Fruit fly (Drosophila melanogaster) S2 (cell line): ENCODE data around the gene S-Lap4.
A peak's percentile ranks its signal among the peaks of the same experiment; 100 is the strongest.

Experiments used
- CG8478 ChIP-seq: fragments of >200 bp; optimal IDR thresholded peaks from 2 replicates; lab custom pipeline; 2018
- CTCF ChIP-seq, 2 experiments: fragments of >200 bp; optimal IDR thresholded peaks; 2 replicates each; lab custom pipeline; 2018

S-Lap4 gene

DNA sequence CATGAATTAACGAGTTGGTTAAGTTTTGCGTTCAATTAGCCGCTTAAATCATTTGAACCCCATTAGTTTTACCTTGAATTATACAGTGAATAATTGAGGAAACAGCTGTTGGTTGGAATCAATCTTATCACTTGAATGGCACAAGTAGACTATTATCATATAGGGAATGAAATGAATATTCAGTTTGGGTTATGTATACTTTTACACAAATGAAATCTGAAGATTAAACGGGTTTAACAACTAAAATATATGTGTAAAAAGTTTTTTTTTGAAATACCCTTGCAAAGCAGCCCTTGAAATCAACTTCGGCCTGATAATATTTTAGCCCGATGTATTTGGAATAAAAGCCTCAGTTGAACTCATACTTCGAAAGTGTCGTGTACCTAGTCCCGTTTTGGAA lies at the start of gene S-Lap4:
TSS of gene S-Lap4 (plus strand) at position 301 of the 400 bp plus-strand sequence.
- TF ChIP-seq CTCF (optimal IDR thresholded peaks at IDR 0.05; lab: Kevin White, UChicago) (no peak), CG8478 (lab: Kevin White, UChicago) (no peak)

DNA sequence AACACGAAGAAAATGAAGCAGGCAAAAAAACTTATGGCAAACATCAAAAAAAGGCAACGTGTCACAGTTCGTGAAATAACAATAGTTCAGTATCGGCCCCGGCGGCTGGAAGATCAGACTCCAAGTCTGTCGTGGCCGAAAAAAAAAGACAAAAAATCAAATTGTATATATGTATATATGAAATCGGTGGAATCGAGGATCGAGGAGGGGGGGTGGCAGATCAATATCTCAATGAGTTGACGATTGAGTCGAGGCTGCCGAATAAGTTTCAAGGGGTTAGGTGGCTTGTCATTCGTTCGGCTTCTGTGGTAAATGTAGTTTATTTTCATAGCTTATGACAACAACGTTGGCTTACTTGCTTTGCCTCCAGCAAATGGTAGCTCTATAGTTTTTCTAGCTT lies 48.2 kb upstream of the S-Lap4 start:
- TF ChIP-seq CTCF (optimal IDR thresholded peaks at IDR 0.05; lab: Kevin White, UChicago): no peak

DNA sequence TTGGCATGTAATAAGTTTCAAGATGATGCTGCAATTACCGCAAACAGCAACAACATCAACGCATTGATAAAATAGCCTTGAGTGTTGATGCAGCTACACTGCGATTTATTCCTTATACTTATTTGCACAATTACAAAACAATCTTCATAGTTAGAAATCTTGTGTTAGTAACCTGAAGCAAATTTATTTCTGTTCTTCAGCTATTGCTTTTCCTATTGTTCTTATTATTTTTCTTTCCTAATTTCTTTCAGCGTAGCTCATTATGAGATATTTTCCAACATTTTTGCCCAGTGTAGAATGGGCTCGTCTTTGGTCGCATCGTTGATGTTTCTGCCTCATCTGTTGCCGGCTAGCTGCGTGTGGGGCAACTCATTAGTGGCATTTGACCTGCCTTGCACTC lies 46.7 kb upstream of the S-Lap4 start:
- TF ChIP-seq CTCF (optimal IDR thresholded peaks at IDR 0.05; lab: Kevin White, UChicago) (no peak), CG8478 (lab: Kevin White, UChicago) (no peak)

DNA sequence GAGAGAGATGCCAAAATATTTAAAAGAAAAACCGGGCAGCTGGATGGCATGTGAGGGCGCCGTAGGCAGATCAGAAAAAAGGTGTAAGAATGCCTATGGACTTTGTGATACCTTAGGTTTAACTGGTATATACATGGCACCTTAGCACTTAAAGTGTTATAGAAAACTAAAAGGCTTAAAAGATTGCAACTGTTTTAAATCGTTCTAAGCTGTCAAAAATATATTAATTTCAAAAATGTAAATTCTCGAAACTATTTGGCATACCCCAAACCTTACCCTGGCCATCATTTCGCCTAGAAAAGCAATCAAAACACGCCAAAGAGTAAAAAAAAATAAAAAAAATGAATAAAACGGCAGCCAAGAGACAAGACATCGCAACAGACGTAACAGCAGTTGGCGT lies 43.7 kb upstream of the S-Lap4 start:
- no peak for TF ChIP-seq CG8478 (lab: Kevin White, UChicago)
- TF ChIP-seq CTCF (optimal IDR thresholded peaks at IDR 0.05; lab: Kevin White, UChicago): no peak

DNA sequence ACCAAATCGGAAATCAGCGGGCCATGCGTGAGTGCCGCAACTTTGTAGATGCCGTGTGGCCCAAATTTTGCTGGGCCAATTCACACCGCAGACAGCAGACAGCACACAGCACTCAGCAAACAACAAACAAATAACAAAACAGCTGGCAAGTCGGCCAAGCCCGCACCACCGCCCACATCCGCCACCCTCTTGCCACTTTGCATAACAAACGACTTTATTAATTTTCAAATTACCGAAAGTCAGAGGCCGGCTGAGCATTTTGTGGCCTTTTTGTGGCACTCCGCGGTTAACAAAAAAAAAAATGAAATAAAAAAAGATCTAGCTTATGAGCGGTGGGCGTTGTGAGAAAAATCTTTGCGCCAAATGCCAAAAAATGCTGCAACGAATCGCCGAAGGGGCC lies 40.9 kb upstream of the S-Lap4 start:
- TF ChIP-seq CTCF (optimal IDR thresholded peaks at IDR 0.05; lab: Kevin White, UChicago) (no peak), CG8478 (lab: Kevin White, UChicago) (no peak)

dm6 chr3L:10459076-10459475 lies 31.6 kb upstream of the S-Lap4 start:
- no peak for TF ChIP-seq CG8478 (lab: Kevin White, UChicago)
- no peak for TF ChIP-seq CTCF (optimal IDR thresholded peaks at IDR 0.05; lab: Kevin White, UChicago)

- TF ChIP-seq CTCF (optimal IDR thresholded peaks at IDR 0.05; lab: Kevin White, UChicago) (peak in 1 of 2 experiments; percentile 38), CG8478 (lab: Kevin White, UChicago) (no peak)
Measured at dm6 chr3L:10463051-10463866, 27.4 kb upstream of the S-Lap4 start, which contains the start of the genes Gem3 and CG32061. Gem3 (minus strand) TSS chr3L:10463101. CG32061 (plus strand) TSS chr3L:10463816.

DNA sequence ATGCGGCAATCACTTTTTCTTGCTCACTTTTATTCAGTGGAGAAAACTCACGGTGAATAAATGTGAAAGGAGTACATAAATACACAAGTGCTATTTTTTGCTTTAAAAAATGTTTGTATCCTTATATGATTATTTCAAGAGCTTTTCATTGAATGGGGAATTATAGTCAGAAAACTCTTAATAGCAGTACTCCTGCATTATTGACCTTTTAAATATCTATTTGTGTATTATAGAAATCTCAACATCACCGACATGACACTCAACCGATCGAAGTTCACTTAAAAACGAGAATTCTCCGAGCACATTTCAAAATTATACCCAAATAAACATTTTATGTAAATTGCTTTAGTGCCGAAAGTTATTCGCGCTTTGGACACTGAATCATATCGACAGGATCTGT lies 25.8 kb upstream of the S-Lap4 start, which contains the start of gene S-Lap3:
TSS of gene S-Lap3 (plus strand) at position 301 of the 400 bp plus-strand sequence.
- no peak for TF ChIP-seq CG8478 (lab: Kevin White, UChicago)
- TF ChIP-seq CTCF (optimal IDR thresholded peaks at IDR 0.05; lab: Kevin White, UChicago): no peak

DNA sequence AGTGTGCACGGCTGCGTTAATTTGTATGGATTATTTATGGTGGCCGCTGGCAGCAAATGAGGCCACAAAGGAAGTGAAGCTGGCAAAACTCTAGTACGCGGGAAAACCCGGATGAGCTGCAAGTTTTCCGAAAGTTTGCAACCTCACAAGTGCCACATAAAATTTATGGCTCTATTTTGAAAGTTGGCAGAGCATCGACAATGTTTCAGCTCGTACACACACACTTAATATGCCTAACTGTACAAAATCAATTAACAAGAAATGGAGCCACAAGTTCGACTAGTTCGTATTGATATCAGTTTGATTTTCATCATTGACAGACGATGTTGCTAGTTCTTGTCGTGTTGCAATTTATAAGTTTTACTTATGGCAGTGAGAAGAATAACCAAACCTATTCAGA lies 12.4 kb upstream of the S-Lap4 start, which contains the start of gene CG46430:
TSS of gene CG46430 (plus strand) at position 301 of the 400 bp plus-strand sequence.
- TF ChIP-seq CG8478 (lab: Kevin White, UChicago) (no peak), CTCF (optimal IDR thresholded peaks at IDR 0.05; lab: Kevin White, UChicago) (no peak)

DNA sequence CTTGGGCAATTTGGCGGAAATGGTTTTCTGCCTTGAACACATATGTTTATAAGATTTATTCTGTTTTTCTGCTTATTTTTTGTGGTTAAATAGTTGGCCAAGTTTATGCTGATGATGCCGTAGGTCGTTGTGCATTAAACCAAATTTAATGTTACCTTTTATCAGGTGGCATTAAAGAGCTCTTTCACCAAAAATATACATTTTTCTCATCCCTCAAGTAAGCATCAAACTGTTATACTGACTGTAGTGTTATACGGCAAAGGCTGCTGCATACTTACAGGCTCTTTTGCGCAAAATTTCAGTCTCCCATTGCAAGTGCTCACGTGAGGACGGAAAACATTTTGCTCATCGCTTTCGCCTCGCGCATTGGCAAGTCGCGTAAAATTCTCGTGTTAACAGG lies 9.5 kb upstream of the S-Lap4 start, which contains the start of gene Rbfox1:
TSS of gene Rbfox1 (plus strand) at position 301 of the 400 bp plus-strand sequence.
- TF ChIP-seq CG8478 (lab: Kevin White, UChicago): no peak
- no peak for TF ChIP-seq CTCF (optimal IDR thresholded peaks at IDR 0.05; lab: Kevin White, UChicago)

DNA sequence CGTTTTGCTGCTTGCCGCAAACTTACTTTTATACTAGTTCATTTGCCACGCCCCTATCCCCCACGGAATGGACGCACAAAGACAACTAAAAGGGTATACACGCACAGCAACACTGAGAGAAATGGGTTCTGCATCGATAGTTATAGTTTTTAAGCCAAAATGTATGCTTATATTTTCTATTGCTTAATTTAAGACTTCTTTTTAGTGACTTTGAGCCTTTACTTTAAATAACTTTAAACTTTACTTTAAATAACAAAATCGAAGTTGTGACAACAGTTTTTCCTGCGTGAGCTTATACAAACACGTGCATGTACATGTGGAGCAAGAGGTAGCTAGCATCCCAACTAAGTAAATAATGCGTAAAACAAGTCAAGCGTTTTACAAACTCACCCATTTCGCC lies 8.2 kb upstream of the S-Lap4 start:
- TF ChIP-seq CTCF (optimal IDR thresholded peaks at IDR 0.05; lab: Kevin White, UChicago) (no peak), CG8478 (lab: Kevin White, UChicago) (no peak)

DNA sequence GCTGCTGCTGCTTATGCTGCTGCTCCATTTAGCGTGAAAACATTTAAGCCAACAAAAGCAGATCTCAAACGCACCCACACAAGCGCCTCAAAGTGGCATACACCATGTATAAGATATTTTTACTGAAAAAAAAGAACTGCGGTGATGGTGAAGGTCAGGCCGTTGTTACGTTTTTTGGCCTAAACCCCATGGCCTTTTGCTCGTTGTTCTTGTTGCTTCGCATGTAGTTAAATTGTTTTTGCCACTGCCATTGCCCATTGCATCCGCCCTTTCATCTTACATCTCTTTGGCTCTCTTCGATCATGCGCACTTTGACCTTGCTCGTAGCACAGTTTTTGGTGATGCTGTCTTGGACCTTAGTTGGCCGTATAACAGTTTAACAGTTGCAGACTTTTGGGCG lies 5.2 kb upstream of the S-Lap4 start:
- TF ChIP-seq CTCF (optimal IDR thresholded peaks at IDR 0.05; lab: Kevin White, UChicago) (no peak), CG8478 (lab: Kevin White, UChicago) (no peak)

- TF ChIP-seq CG8478 (lab: Kevin White, UChicago) (no peak), CTCF (optimal IDR thresholded peaks at IDR 0.05; lab: Kevin White, UChicago) (no peak)
Measured at dm6 chr3L:10495882-10496654, 5.4 kb downstream of the S-Lap4 start.

dm6 chr3L:10504607-10505006 lies 13.9 kb downstream of the S-Lap4 start:
- TF ChIP-seq CTCF (optimal IDR thresholded peaks at IDR 0.05; lab: Kevin White, UChicago) (no peak), CG8478 (lab: Kevin White, UChicago) (no peak)

DNA sequence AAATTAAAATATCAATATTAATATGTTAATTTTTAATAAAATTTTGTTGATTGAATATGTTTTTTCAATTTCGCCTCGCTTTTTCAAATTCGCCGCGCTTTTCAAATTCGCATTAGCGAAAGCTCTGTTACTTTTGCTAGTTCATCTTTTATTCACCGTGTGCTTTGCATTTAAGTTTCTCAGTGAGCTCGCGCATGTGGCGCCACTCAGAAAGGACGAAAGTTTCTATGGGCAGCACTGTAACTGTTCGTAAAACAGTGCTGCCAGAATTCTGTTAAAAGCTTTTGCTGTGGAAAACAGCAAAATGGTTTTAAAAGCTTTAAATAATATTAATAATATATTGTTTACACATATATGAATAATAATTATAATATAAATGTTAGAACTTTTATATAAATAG lies 17.3 kb downstream of the S-Lap4 start:
- no peak for TF ChIP-seq CG8478 (lab: Kevin White, UChicago)
- no peak for TF ChIP-seq CTCF (optimal IDR thresholded peaks at IDR 0.05; lab: Kevin White, UChicago)
